Fruit fly (Drosophila melanogaster) Kc167 (cell line): ENCODE results near the gene Bacc.

Experiments
- Myc ChIP-seq: fragments of >200 bp; optimal IDR thresholded peaks from 2 replicates; lab custom pipeline; 2017; ENCODE audit warnings: missing external identifiers
- Sin3A ChIP-seq: fragments of >200 bp; optimal IDR thresholded peaks from 2 replicates; lab custom pipeline; 2018; ENCODE audit warnings: missing external identifiers
- h ChIP-seq: fragments of >200 bp; optimal IDR thresholded peaks from 3 replicates; lab custom pipeline; 2018; ENCODE audit warnings: missing external identifiers
- insv ChIP-seq: fragments of >200 bp; optimal IDR thresholded peaks from 3 replicates; lab custom pipeline; 2018; ENCODE audit warnings: missing external identifiers
- psq ChIP-seq: fragments of >200 bp; optimal IDR thresholded peaks from 2 replicates; lab custom pipeline; 2017; ENCODE audit warnings: missing external identifiers
- ttk ChIP-seq: sonication (Bioruptor generic); optimal IDR thresholded peaks from 2 replicates; lab custom pipeline; 2017; ENCODE audit warnings: missing external identifiers

Gene Bacc

dm6 chr2L:2732139-2732830, 20.0 kb upstream of the Bacc start:
- TF ChIP-seq Sin3A (no peak), Myc (lab: Kevin White, UChicago) (no peak), insv (no peak), psq (lab: Kevin White, UChicago) (no peak), ttk (no peak), h (lab: Kevin White, UChicago) (no peak)

DNA sequence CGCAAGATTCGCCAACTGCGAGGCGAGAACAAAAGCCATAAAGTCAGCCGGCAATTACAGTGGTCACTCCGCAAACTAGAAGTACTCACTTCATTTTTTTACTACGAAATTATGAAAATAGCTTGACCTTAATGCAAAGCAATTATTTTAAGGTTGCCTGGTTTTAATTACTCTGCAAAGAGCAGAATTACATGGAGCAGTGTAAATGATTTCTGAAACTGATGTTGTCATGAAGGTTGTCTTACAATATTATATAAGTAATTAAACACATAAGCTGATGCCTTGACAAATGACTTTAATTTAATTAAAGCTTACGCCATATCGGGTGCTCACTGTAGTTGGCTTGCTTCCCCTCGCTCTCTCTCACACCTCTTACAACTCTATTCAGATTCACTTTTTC, 18.0 kb upstream of the Bacc start:
- TF ChIP-seq insv: no peak
- TF ChIP-seq Myc (lab: Kevin White, UChicago): no peak
- TF ChIP-seq Sin3A: no peak
- no peak for TF ChIP-seq ttk
- no peak for TF ChIP-seq h (lab: Kevin White, UChicago)
- TF ChIP-seq psq (lab: Kevin White, UChicago): no peak

dm6 chr2L:2734946-2735345, 17.3 kb upstream of the Bacc start:
- TF ChIP-seq Myc (lab: Kevin White, UChicago): no peak
- TF ChIP-seq insv: no peak
- no peak for TF ChIP-seq Sin3A
- no peak for TF ChIP-seq h (lab: Kevin White, UChicago)
- TF ChIP-seq psq (lab: Kevin White, UChicago): no peak
- no peak for TF ChIP-seq ttk

DNA sequence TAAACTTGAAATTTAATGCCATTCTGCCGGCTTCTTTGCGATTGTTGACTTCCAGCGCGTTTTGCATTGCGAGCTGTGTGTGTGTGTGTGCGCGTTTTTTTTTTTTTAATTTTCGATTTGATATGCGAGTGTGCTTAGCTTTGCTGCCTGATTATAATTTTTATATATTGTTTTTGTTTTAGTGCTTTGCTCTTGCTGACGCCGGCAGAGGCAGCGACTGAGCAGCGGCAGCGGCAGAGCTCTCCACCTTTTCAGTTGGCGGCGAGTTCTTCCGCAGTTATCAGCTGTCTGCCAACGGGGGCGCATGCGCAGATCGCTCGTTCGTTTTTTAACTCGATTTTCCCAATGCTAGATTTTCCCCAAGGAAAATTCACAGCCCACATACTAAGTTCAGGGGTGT, 16.7 kb upstream of the Bacc start:
- TF ChIP-seq insv: no peak
- no peak for TF ChIP-seq Myc (lab: Kevin White, UChicago)
- no peak for TF ChIP-seq ttk
- TF ChIP-seq h (lab: Kevin White, UChicago): no peak
- no peak for TF ChIP-seq psq (lab: Kevin White, UChicago)
- TF ChIP-seq Sin3A: no peak

DNA sequence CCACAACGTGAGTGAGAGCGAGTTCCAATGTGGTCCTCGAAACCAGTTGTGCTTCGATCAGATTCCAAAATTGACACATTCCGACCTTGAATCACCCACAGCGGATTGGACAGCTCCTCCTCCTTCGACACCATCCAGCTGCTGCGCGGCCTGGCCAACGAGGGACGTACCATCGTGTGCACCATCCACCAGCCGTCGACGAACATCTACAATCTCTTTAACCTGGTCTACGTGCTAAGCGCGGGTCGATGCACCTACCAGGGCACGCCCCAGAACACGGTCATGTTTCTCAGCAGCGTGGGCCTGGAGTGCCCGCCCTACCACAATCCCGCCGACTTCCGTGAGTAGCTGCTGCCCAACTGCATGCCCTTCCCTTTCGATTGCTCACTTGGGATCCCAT, 14.7 kb upstream of the Bacc start:
- TF ChIP-seq ttk (no peak), h (lab: Kevin White, UChicago) (no peak), Sin3A (no peak), insv (no peak), Myc (lab: Kevin White, UChicago) (no peak), psq (lab: Kevin White, UChicago) (no peak)

- TF ChIP-seq ttk: no peak
- no peak for TF ChIP-seq psq (lab: Kevin White, UChicago)
- TF ChIP-seq Myc (lab: Kevin White, UChicago): no peak
- no peak for TF ChIP-seq insv
- TF ChIP-seq h (lab: Kevin White, UChicago): no peak
- TF ChIP-seq Sin3A: no peak
Measured at dm6 chr2L:2739820-2740230, 12.4 kb upstream of the Bacc start, which contains the start of gene Hrs. Gene Hrs, plus strand, starts transcription at chr2L:2739986.

- TF ChIP-seq insv (no peak), Sin3A (no peak), Myc (lab: Kevin White, UChicago) (no peak), h (lab: Kevin White, UChicago) (no peak), psq (lab: Kevin White, UChicago) (no peak), ttk (no peak)
Measured at dm6 chr2L:2744852-2745251, 7.4 kb upstream of the Bacc start, which contains the start of the genes CG9961 and Cwc25. Gene CG9961, minus strand, starts transcription at chr2L:2744934. Gene Cwc25, plus strand, starts transcription at chr2L:2745098.

DNA sequence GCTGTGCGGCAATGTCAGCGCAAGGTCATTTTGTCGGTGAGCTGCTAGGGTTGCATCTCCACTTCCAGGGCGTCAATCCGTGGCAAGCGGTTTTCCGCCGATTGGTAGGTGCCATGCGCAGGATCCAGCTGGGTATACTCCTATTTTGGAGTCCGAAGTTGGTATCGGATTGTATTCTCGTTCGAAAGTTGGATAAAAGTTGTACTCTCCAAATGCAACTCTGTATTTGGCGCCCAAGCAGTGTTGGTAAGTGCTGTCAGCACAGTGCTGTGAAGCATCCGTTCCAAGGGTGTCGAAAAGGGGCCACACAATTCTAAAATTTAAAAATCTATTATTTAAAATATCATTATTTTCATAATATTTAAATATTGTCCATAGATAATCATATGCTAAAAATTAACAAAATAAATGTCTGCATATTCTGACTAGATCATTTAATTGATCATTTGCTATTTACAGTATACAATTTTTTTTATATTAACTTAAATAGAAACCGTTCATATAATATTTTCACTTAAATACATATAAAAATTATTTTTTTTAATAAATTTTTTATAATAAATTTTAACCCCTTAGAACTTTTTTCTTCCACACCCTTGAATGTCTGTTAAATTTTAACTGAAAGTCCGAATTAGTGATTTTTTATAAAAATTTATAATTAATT, 3.6 kb upstream of the Bacc start:
- TF ChIP-seq Sin3A (no peak), Myc (lab: Kevin White, UChicago) (no peak), insv (no peak), ttk (no peak), h (lab: Kevin White, UChicago) (no peak), psq (lab: Kevin White, UChicago) (no peak)

DNA sequence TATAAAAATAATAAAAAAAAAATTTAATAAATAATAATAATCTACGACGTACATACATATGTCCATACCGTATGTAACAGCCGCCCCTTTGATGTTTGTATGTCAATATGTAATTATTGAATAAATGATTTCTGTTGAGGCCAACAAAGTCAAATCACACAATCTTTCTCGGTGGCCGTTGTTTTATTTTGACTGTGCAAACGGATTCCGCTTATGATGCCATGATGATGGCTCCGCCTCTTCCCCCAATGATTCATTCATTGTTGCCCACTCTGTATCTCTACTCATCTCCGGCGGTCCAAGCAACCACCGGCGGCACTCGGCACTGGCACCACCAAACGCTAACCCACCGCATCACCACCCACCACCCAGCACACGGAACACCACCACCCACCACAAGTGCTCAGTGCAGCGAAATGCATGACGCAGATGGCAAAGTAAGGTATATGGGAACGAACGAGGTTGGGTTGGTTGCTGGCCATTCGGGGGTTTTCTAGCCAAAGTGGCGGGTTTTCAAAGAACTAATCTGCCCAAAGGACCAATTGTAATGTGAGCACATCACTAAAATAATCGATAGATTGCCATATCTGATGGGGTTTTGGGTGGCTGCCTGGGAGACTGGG, 3.0 kb upstream of the Bacc start:
- TF ChIP-seq Myc (lab: Kevin White, UChicago) (no peak), insv (no peak), ttk (peak; percentile 23), h (lab: Kevin White, UChicago) (no peak), Sin3A (no peak), psq (lab: Kevin White, UChicago) (no peak)

- TF ChIP-seq h (lab: Kevin White, UChicago) (no peak), Myc (lab: Kevin White, UChicago) (no peak), Sin3A (no peak), insv (no peak), ttk (no peak), psq (lab: Kevin White, UChicago) (no peak)
Measured at dm6 chr2L:2750337-2751084, 1.7 kb upstream of the Bacc start.

DNA sequence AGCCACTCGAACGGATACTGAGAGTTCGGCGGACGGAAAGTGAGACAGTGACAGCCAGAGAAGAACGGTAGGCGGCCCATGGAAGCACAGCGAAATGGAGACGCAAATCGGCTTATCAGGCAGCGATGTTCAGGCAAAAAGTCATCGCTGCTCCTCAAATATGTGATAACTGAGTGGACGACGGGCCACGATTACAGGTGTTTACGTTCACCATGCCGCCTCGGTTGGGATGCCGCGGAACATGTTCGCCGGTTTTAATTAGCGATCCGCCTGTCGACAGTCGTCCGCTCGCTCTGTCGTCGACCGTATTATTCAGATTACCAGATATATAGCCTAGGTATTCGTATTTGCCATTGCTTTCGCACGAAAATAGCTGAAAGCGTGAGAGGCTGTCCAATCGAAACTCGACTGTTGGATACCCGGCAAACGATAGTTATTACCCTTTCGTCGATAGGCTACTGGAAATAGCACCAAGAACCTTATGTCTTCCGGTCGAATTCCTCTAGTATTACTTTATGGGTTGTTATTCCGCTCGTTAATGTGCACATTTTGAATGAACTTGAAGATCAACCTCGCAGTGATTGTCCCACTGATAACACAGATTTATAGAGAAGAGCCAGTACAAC, 1.0 kb upstream of the Bacc start:
- no peak for TF ChIP-seq ttk
- no peak for TF ChIP-seq h (lab: Kevin White, UChicago)
- TF ChIP-seq Myc (lab: Kevin White, UChicago): no peak
- TF ChIP-seq Sin3A: no peak
- TF ChIP-seq insv: no peak
- no peak for TF ChIP-seq psq (lab: Kevin White, UChicago)
